Worm (Caenorhabditis elegans) whole organism, L4/young adult: ENCODE measurements around the gene C08E3.14.

Experiments used
- W03F9.2 ChIP-seq: fragments of 150-350 bp; optimal IDR thresholded peaks from 2 replicates; lab custom pipeline; 2014; ENCODE audit warnings: missing biosample characterization, missing genetic modification characterization
- dao-5 ChIP-seq: sonication (generic microtip); optimal IDR thresholded peaks from 2 replicates; lab custom pipeline; 2016; ENCODE audit warnings: missing genotype, missing genetic modification characterization, moderate library complexity, missing compliant biosample characterization
- him-1 ChIP-seq: sonication (generic microtip); optimal IDR thresholded peaks from 2 replicates; lab custom pipeline; 2016; ENCODE audit warnings: missing genotype, missing genetic modification reagents, missing genetic modification characterization, missing compliant biosample characterization

C08E3.14 gene

DNA sequence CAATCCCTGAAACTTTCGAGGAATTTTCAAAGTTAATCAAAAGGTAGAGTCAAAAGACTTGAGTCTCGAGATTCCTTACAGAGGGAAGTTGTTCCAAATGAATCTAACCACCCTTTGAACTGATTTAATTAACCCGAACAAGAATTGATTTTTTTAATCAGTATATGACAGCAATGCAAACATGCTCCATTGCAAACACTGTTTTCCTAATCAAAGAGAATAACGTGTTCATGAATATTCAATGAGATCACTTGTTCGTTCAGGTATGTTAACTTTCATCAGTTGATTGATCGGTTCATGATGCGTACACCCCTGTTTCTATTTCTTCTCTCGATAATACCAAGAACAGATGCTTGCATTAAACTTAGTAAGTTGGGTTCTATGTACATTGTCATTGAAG, at the start of gene C08E3.14:
Gene C08E3.14, plus strand, starts transcription at position 301 of the 400 bp plus-strand sequence.
- TF ChIP-seq dao-5 (tag; lab: Kevin White, UChicago): no peak
- TF ChIP-seq him-1 (tag; lab: Kevin White, UChicago): no peak
- no peak for TF ChIP-seq W03F9.2 (tag; lab: Kevin White, UChicago)

DNA sequence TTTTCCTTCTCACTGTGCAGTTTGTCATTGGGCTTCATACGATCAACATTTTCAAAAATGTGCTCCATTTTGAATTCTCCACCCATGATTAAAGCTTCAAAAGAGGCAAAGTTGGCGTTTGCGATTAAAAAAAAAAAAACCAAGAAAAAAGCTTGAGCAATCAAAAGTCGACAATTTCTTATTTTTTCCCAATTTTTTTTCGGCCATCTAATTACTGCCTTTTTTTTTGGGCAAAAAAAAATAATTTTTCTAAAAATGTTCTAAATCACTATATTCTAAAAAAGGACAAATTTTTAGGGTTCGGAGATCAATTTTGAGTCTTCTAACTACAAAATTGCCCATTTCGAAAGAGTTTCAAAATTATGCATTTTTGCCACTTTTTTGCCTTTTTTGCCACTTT, 49.7 kb upstream of the C08E3.14 start, which contains the start of gene K05F6.10:
Gene K05F6.10, minus strand, starts transcription at position 101 of the 400 bp plus-strand sequence.
- no peak for TF ChIP-seq dao-5 (tag; lab: Kevin White, UChicago)

DNA sequence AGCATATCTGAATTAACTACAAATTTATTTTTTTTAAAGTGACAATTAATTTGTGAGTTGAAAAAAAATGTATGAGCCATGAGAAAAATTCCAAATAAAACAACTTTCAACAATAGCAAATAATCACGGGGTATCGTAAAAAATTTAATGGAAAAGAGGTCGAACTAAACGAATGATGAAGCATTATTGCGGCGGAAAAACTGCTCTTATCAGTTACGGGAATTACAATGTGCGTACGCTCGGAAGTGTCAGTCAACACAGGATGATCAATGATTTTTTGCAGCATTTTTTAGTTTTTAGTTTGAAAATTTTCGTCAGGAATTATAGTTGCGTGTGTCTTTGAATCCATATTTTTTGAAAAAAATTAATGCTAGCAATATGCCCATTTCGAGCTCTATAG, 49.0 kb upstream of the C08E3.14 start:
- TF ChIP-seq W03F9.2 (tag; lab: Kevin White, UChicago) (no peak), him-1 (tag; lab: Kevin White, UChicago) (no peak), dao-5 (tag; lab: Kevin White, UChicago) (no peak)

DNA sequence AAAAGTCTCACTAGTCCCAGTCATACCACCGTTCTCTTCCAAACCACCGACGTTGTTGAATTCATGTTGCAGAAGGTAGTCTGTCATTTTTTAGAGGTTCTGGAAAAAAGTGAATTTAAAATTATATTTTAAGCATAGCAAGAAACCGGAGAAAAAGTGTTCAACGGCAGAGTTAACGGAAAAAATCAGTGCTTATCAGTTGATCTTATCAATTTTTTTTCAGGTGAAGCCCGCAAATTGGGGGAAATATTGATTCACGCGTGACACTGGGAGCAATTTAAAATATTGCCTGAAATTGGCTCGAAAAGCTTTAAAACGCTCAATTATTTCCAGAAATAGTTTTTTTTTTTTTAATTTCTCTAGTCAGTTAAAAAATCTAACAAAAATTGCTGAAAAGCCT, 45.9 kb upstream of the C08E3.14 start, which contains the start of gene math-38:
Gene math-38, minus strand, starts transcription at position 101 of the 400 bp plus-strand sequence.
- TF ChIP-seq him-1 (tag; lab: Kevin White, UChicago) (no peak), dao-5 (tag; lab: Kevin White, UChicago) (no peak), W03F9.2 (tag; lab: Kevin White, UChicago) (no peak)

DNA sequence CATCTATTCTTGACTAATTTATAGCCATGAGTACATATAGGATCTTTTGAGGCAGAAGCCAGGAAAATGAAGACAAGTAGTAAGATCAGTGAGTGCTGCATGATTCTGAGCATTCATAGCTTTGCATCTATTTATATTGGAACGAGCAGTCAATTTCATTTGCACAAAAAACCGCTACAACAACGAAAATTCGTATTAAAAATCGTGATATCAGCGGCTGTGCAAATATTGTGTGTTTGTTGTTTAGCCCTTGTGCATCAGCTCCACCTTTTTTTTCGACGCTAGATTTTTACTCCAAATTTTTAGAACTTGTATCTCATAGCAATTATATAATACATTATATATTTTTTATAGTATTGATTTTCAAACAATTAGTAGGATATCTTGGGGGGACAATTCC, 41.6 kb upstream of the C08E3.14 start, which contains the start of gene clec-21:
Gene clec-21, minus strand, starts transcription at position 101 of the 400 bp plus-strand sequence.
- no peak for TF ChIP-seq W03F9.2 (tag; lab: Kevin White, UChicago)
- no peak for TF ChIP-seq him-1 (tag; lab: Kevin White, UChicago)
- TF ChIP-seq dao-5 (tag; lab: Kevin White, UChicago): no peak

DNA sequence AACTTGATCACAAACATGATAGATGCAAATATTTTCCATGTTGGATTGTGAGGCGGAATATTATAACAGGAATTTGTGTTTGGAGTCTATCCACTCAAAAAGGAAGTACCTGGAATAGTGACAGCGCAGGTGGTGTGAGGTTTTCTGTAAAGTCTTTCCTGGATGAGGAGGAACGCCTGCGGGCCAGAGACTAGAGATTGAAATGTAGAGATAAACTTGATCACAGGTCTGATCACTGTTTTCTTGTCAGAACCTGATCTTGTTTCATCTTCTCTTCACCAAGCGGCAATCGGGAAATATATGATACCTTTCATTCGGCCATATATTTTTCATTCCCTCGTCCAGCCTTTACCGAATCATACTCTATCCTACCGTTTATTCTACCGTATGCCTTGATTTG, 39.5 kb upstream of the C08E3.14 start, which contains the start of gene T07H3.8:
Gene T07H3.8, plus strand, starts transcription at position 301 of the 400 bp plus-strand sequence.
- TF ChIP-seq W03F9.2 (tag; lab: Kevin White, UChicago) (no peak), dao-5 (tag; lab: Kevin White, UChicago) (no peak), him-1 (tag; lab: Kevin White, UChicago) (no peak)

DNA sequence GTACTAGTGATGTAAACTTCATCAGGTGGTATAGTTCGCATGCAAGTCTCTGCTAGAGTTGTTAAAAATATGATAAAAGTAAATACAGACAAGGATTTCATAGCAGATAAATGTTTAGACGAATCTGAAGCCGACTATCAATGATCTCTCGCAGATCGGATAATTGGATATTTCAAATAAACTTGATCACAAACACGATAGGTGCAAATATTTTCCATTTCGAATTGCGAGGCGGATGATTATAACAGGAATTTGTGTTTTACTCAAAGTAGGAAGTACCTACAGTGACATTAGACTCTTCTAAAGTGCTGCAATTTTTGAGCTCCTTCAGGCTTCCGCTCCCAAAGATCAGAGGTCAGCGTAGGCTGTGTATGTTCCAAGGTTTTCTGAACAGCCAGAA, 35.9 kb upstream of the C08E3.14 start, which contains the start of gene T07H3.7:
Gene T07H3.7, minus strand, starts transcription at position 101 of the 400 bp plus-strand sequence.
- TF ChIP-seq him-1 (tag; lab: Kevin White, UChicago) (no peak), dao-5 (tag; lab: Kevin White, UChicago) (no peak), W03F9.2 (tag; lab: Kevin White, UChicago) (no peak)

DNA sequence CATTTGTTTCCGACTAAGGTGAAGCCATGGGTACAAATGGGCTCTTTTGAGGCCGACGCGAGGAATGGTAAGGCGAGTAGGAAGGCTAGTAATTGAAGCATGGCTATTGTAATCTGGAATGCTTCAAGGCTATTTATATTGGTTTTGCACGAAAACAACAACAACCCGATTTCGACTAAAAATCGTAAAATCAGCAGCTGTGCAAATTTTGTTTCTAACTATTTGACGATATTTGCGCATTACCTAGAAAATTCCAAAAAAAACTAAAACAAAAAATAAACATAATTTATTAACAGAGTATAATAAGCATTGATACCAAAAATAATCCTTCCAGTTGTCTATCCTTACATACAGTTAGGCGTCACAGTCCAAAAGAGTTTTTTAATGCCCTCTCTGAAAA, 30.6 kb upstream of the C08E3.14 start, which contains the start of gene clec-20:
Gene clec-20, minus strand, starts transcription at position 101 of the 400 bp plus-strand sequence.
- TF ChIP-seq W03F9.2 (tag; lab: Kevin White, UChicago) (no peak), him-1 (tag; lab: Kevin White, UChicago) (no peak), dao-5 (tag; lab: Kevin White, UChicago) (no peak)

DNA sequence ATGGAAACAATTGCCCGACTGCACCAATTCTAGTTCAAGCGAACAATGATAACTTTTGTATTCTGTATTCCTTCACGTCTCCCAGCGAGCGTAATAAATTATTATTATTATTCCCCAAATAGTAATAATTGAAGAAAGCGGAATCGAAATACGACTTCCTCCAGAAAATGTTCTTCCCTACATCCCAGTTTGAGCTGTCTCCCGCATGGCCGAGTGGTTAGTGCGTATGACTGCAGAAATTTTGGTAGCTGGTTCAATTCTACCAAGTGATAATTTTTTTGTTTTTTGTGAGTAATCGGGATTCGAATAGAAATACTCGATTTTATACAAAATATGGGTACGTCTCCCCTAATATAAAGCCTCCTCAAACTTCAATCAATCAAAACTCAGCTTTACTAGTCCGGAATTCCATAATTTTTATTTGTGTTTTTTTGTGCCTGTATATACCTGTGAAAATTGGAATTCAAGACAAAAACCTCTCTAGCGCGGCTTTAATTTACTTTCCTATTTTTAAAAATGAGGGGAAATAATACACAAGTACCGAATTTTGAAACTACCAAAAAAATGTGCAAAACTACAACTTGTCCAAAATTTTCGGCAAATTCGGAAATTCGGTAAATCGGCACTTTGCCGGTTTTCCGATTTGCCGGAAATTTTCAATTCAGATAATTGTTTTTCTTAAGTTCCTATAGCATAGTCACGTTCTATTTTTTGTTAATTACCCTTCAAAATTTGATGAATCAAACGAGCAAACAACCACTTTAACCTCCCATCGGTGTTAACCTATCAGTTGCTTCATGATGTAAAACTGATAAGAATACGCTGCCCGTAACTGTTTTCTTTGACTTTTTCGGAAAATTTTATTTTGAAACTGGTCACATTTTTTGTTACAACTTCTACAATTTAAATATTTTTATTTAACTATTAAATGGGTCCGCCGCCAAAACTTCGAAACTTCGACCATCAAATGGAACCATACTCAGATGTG, 28.4 kb upstream of the C08E3.14 start, which contains the start of gene bath-46:
Gene bath-46, plus strand, starts transcription at position 806 of the 988 bp plus-strand sequence.
- no peak for TF ChIP-seq W03F9.2 (tag; lab: Kevin White, UChicago)
- TF ChIP-seq dao-5 (tag; lab: Kevin White, UChicago): no peak
- TF ChIP-seq him-1 (tag; lab: Kevin White, UChicago): no peak

DNA sequence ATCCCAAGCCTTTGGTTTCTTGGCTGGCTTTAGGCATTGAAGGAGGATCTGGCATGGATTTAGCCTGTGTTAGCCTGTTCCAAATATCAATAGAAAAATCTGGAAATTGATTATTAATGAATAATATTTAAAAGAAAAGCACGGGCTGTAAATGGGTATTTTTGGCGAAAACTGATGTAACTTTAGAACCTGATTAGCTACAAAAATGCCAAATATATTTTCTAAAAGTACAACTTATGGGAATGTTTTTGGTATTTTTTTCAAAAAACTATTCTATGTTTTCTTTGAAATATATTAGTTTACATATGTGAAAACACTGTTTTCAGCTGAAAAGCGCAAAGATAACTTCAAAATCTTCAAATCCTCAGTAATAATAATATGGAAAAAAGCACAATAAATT, 25.1 kb upstream of the C08E3.14 start, which contains the start of gene bath-26:
Gene bath-26, minus strand, starts transcription at position 101 of the 400 bp plus-strand sequence.
- TF ChIP-seq him-1 (tag; lab: Kevin White, UChicago) (no peak), W03F9.2 (tag; lab: Kevin White, UChicago) (no peak), dao-5 (tag; lab: Kevin White, UChicago) (no peak)

DNA sequence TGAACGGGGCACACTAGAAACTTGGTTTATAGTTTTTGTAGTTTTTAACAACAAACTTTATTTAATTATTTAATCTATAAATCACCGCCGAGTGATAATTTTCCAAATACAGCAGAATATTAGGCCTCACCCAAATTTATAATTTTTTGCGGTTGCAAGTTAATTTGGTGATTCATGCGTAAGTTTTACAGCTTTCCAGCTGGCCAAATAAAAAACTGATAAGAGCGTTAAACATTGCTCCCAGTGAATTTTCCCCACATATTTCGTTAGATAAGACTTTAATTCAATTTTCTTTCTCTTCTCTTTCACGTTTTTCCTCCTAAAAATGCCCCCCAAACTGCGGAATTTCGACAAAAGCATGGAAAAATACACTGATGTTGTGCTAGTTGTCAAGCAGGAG, 24.3 kb upstream of the C08E3.14 start, which contains the start of gene bath-47:
Gene bath-47, plus strand, starts transcription at position 305 of the 400 bp plus-strand sequence.
- TF ChIP-seq dao-5 (tag; lab: Kevin White, UChicago): no peak
- no peak for TF ChIP-seq W03F9.2 (tag; lab: Kevin White, UChicago)
- no peak for TF ChIP-seq him-1 (tag; lab: Kevin White, UChicago)

DNA sequence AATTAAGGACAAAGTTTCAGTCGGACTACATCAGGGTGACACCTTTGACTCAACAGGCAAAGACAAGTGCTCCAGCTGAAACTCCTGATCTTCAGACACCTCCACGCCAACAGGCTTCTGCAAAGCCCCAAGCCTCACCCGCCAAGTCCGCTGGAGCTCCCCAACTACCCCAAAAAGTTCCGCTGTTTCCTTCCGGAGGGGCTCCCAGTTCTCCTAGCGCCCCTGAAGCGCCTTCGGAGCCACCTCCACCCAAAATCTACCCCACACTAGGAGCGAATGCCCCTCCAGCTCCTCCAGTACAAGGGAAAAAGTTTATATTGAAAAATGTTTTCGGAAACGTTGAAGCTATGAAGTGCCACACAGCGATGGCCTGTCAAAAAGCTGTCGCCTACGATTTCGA, 22.7 kb upstream of the C08E3.14 start:
- TF ChIP-seq dao-5 (tag; lab: Kevin White, UChicago): no peak
- no peak for TF ChIP-seq W03F9.2 (tag; lab: Kevin White, UChicago)
- no peak for TF ChIP-seq him-1 (tag; lab: Kevin White, UChicago)

DNA sequence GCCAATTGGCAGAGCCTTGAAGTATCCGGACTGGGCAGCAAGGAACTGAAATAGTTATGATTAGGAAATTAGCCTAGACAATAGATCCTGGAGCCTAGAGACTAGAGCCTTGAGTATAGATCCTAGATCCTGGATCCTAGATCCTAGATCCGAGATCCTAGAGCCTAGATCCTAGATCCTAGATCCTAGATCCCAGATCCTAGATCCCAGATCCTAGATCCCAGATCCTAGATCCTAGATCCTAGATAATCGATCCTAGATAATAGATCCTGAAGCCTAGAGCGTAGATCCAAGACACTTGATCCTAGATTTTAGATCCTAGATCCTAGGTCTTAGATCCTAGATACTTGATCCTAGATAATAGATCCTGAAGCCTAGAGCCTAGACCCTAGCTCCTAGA, 20.8 kb upstream of the C08E3.14 start:
- no peak for TF ChIP-seq dao-5 (tag; lab: Kevin White, UChicago)
- no peak for TF ChIP-seq W03F9.2 (tag; lab: Kevin White, UChicago)
- no peak for TF ChIP-seq him-1 (tag; lab: Kevin White, UChicago)
